Worm (Caenorhabditis elegans) whole organism, L1 larva: ENCODE measurements around the gene spp-12.

Experiments used
- dpl-1 ChIP-seq, 3 experiments: fragments of 150-350 bp in 2 of 3; sonication (generic microtip) in 1 of 3; optimal IDR thresholded peaks; 2 replicates each; lab custom pipeline; 2014 to 2017; ENCODE audit warnings: missing biosample characterization in 3 of 3, missing genetic modification characterization in 3 of 3, missing genetic modification reagents in 3 of 3
- egl-27 ChIP-seq, 2 experiments: fragments of 150-350 bp in 1 of 2; sonication (generic microtip); optimal IDR thresholded peaks; 3 replicates each; lab custom pipeline; 2017 to 2018; ENCODE audit warnings: missing biosample characterization in 2 of 2, missing genetic modification characterization in 2 of 2, missing genetic modification reagents in 2 of 2
- fkh-8 ChIP-seq: sonication (generic microtip); optimal IDR thresholded peaks from 2 replicates; lab custom pipeline; 2016; ENCODE audit warnings: mild to moderate bottlenecking, missing genetic modification characterization, missing compliant biosample characterization
- lin-39 ChIP-seq: fragments of 150-350 bp; optimal IDR thresholded peaks from 2 replicates; lab custom pipeline; 2014; ENCODE audit warnings: missing biosample characterization, missing genetic modification reagents, missing genetic modification characterization
- nhr-11 ChIP-seq: fragments of 150-350 bp; optimal IDR thresholded peaks from 2 replicates; lab custom pipeline; 2014; ENCODE audit warnings: missing biosample characterization, missing genetic modification characterization
- nhr-28 ChIP-seq: fragments of 150-350 bp; optimal IDR thresholded peaks from 2 replicates; lab custom pipeline; 2014; ENCODE audit warnings: missing biosample characterization, missing genetic modification characterization
- nhr-76 ChIP-seq: sonication (generic microtip); optimal IDR thresholded peaks from 2 replicates; lab custom pipeline; 2017; ENCODE audit warnings: missing biosample characterization, missing genetic modification characterization
- nhr-77 ChIP-seq: fragments of 150-350 bp; optimal IDR thresholded peaks from 2 replicates; lab custom pipeline; 2014; ENCODE audit warnings: missing biosample characterization, missing genetic modification characterization
- pqm-1 ChIP-seq: sonication (generic microtip); optimal IDR thresholded peaks from 3 replicates; lab custom pipeline; 2017; ENCODE audit warnings: missing biosample characterization, missing genetic modification characterization
- skn-1 ChIP-seq: fragments of 150-350 bp; optimal IDR thresholded peaks from 2 replicates; lab custom pipeline; 2014; ENCODE audit warnings: missing biosample characterization, missing genetic modification characterization
- snpc-4 ChIP-seq: fragments of 150-350 bp; optimal IDR thresholded peaks from 2 replicates; lab custom pipeline; 2014; ENCODE audit warnings: missing biosample characterization, missing genetic modification characterization
- unc-130 ChIP-seq: fragments of 150-350 bp; optimal IDR thresholded peaks from 2 replicates; lab custom pipeline; 2017; ENCODE audit warnings: missing biosample characterization, missing genetic modification characterization, inconsistent platforms
- ztf-4 ChIP-seq: fragments of 150-350 bp; optimal IDR thresholded peaks from 2 replicates; lab custom pipeline; 2014; ENCODE audit warnings: missing biosample characterization, missing genetic modification characterization

- TF ChIP-seq lin-39 (tag; lab: Kevin White, UChicago) (no peak), ztf-4 (tag; lab: Kevin White, UChicago) (no peak), nhr-76 (no peak), dpl-1 (GFP tag; optimal IDR thresholded peaks at IDR 0.05; lab: Kevin White, UChicago) (no peak), fkh-8 (tag; lab: Kevin White, UChicago) (no peak), egl-27 (tag; optimal IDR thresholded peaks at IDR 0.05; lab: Kevin White, UChicago) (no peak), unc-130 (no peak), snpc-4 (no peak), nhr-11 (tag; lab: Kevin White, UChicago) (no peak), nhr-28 (tag; lab: Kevin White, UChicago) (no peak), skn-1 (tag; lab: Kevin White, UChicago) (no peak), pqm-1 (tag; lab: Kevin White, UChicago) (no peak), nhr-77 (tag; lab: Kevin White, UChicago) (no peak)
These were observed 14.8 kb downstream of the spp-12 start, which contains the start of gene stdh-3 for ce11 chrV:13904446-13904845.
